Worm (Caenorhabditis elegans) whole organism, L4 larva: ENCODE measurements around the gene seb-3.

Experiments used
- D1046.2 ChIP-seq: fragments of 200-800 bp; sonication (Bioruptor generic); IDR thresholded peaks from 2 replicates; pipeline ENCODE4 v1.3.6; 2022; ENCODE audit warnings: missing genetic modification characterization, missing compliant biosample characterization
- F37D6.2 ChIP-seq: sonication (generic microtip); optimal IDR thresholded peaks from 2 replicates; lab custom pipeline; 2016; ENCODE audit warnings: mild to moderate bottlenecking, missing genetic modification characterization, missing compliant biosample characterization
- F49E8.2 ChIP-seq: sonication (generic microtip); optimal IDR thresholded peaks from 2 replicates; lab custom pipeline; 2016; ENCODE audit warnings: missing compliant biosample characterization, mild to moderate bottlenecking, missing genetic modification characterization, borderline replicate concordance
- T20F7.1 ChIP-seq: fragments of 200-800 bp; sonication (Bioruptor generic); optimal IDR thresholded peaks from 2 replicates; lab custom pipeline; 2018; ENCODE audit warnings: mild to moderate bottlenecking, missing genetic modification characterization, missing compliant biosample characterization
- Y105C5A.15 ChIP-seq: fragments of 200-800 bp; sonication (Bioruptor generic); IDR thresholded peaks from 2 replicates; pipeline ENCODE4 v1.3.6; 2022; ENCODE audit warnings: missing genetic modification characterization, missing compliant biosample characterization
- Y48G9A.11 ChIP-seq: fragments of 200-800 bp; sonication (Bioruptor generic); IDR thresholded peaks from 2 replicates; pipeline ENCODE4 v1.3.6; 2022; ENCODE audit warnings: missing genetic modification reagents, missing genetic modification characterization, missing compliant biosample characterization
- Y5F2A.4 ChIP-seq: fragments of 200-800 bp; sonication (Bioruptor generic); optimal IDR thresholded peaks from 2 replicates; lab custom pipeline; 2018; ENCODE audit warnings: mild to moderate bottlenecking, missing genetic modification characterization, missing compliant biosample characterization
- aly-2 ChIP-seq: sonication (generic microtip); optimal IDR thresholded peaks from 2 replicates; lab custom pipeline; 2018; ENCODE audit warnings: missing biosample characterization, missing genetic modification characterization
- arid-1 ChIP-seq: fragments of 200-800 bp; sonication (Bioruptor generic); conservative IDR thresholded peaks from 2 replicates; pipeline ENCODE4 v1.3.6; 2022; ENCODE audit warnings: missing genetic modification reagents, missing genetic modification characterization, missing compliant biosample characterization
- ceh-28 ChIP-seq: fragments of 150-350 bp; optimal IDR thresholded peaks from 2 replicates; lab custom pipeline; 2014; ENCODE audit warnings: missing biosample characterization, missing genetic modification reagents, missing genetic modification characterization
- ceh-32 ChIP-seq: sonication (generic microtip); optimal IDR thresholded peaks from 2 replicates; lab custom pipeline; 2016; ENCODE audit warnings: mild to moderate bottlenecking, missing genetic modification characterization, missing compliant biosample characterization; ENCODE audit not compliant: poor library complexity
- ceh-44 ChIP-seq: fragments of 200-800 bp; sonication (Bioruptor generic); IDR thresholded peaks from 2 replicates; pipeline ENCODE4 v1.3.6; 2022; ENCODE audit warnings: missing genetic modification reagents, missing genetic modification characterization, missing compliant biosample characterization
- ceh-82 ChIP-seq: sonication (generic microtip); optimal IDR thresholded peaks from 2 replicates; lab custom pipeline; 2017; ENCODE audit warnings: missing biosample characterization, missing genetic modification characterization
- ces-1 ChIP-seq: fragments of 150-350 bp; sonication (generic microtip); optimal IDR thresholded peaks from 4 replicates; lab custom pipeline; 2014; ENCODE audit warnings: missing biosample characterization, missing genetic modification reagents, missing genetic modification characterization
- daf-19 ChIP-seq: fragments of 200-800 bp; sonication (Bioruptor generic); conservative IDR thresholded peaks from 2 replicates; pipeline ENCODE4 v1.3.6; 2022; ENCODE audit warnings: missing genetic modification characterization, missing compliant biosample characterization
- daf-8 ChIP-seq: fragments of 200-800 bp; sonication (Bioruptor generic); IDR thresholded peaks from 2 replicates; pipeline ENCODE4 v1.3.6; 2022; ENCODE audit warnings: missing genetic modification characterization, missing compliant biosample characterization
- dpl-1 ChIP-seq: fragments of 150-350 bp; optimal IDR thresholded peaks from 2 replicates; lab custom pipeline; 2014; ENCODE audit warnings: missing biosample characterization, missing genetic modification reagents, missing genetic modification characterization
- duxl-1 ChIP-seq: sonication (generic microtip); optimal IDR thresholded peaks from 2 replicates; lab custom pipeline; 2016; ENCODE audit warnings: mild to moderate bottlenecking, missing genetic modification characterization, moderate library complexity, missing compliant biosample characterization; ENCODE audit not compliant: poor library complexity
- dve-1 ChIP-seq: sonication (generic microtip); optimal IDR thresholded peaks from 2 replicates; lab custom pipeline; 2017; ENCODE audit warnings: antibody characterized with exemption, mild to moderate bottlenecking, missing genetic modification characterization, missing compliant biosample characterization; ENCODE audit not compliant: insufficient read depth
- hlh-11 ChIP-seq: fragments of 200-800 bp; sonication (Bioruptor generic); optimal IDR thresholded peaks from 2 replicates; lab custom pipeline; 2018; ENCODE audit warnings: mild to moderate bottlenecking, missing genetic modification characterization, missing compliant biosample characterization
- jun-1 ChIP-seq: fragments of 150-350 bp; optimal IDR thresholded peaks from 2 replicates; lab custom pipeline; 2014; ENCODE audit warnings: missing biosample characterization, missing genetic modification reagents, missing genetic modification characterization
- lim-7 ChIP-seq: fragments of 200-800 bp; sonication (Bioruptor generic); IDR thresholded peaks from 2 replicates; pipeline ENCODE4 v1.3.6; 2022; ENCODE audit warnings: missing genetic modification characterization, missing compliant biosample characterization
- lin-15B ChIP-seq: fragments of 150-350 bp; sonication (generic microtip); optimal IDR thresholded peaks from 3 replicates; lab custom pipeline; 2014; ENCODE audit warnings: missing biosample characterization, missing genetic modification characterization
- lin-29 ChIP-seq: fragments of 200-800 bp; sonication (Bioruptor generic); IDR thresholded peaks from 2 replicates; pipeline ENCODE4 v1.3.6; 2022; ENCODE audit warnings: missing genetic modification reagents, missing genetic modification characterization, missing compliant biosample characterization
- lsy-2 ChIP-seq, 2 experiments: fragments of 150-350 bp in 1 of 2; sonication (generic microtip) in 1 of 2; optimal IDR thresholded peaks; 2 replicates each; lab custom pipeline; 2014 to 2017; ENCODE audit warnings: missing biosample characterization in 2 of 2, missing genetic modification characterization in 2 of 2
- madf-5 ChIP-seq, 2 experiments: fragments of 200-800 bp; sonication (Bioruptor generic); IDR thresholded peaks; 2 replicates each; pipeline ENCODE4 v1.3.6; 2022; ENCODE audit warnings: missing compliant biosample characterization in 2 of 2, missing genetic modification characterization in 2 of 2
- madf-9 ChIP-seq: fragments of 200-800 bp; sonication (Bioruptor generic); conservative IDR thresholded peaks from 2 replicates; pipeline ENCODE4 v1.3.6; 2022; ENCODE audit warnings: missing genetic modification reagents, missing genetic modification characterization, missing compliant biosample characterization
- mep-1 ChIP-seq: fragments of 150-350 bp; sonication (generic microtip); optimal IDR thresholded peaks from 3 replicates; lab custom pipeline; 2014; ENCODE audit warnings: missing biosample characterization, missing genetic modification characterization
- mes-2 ChIP-seq: sonication (generic microtip); optimal IDR thresholded peaks from 2 replicates; lab custom pipeline; 2016; ENCODE audit warnings: missing genotype, mild to moderate bottlenecking, missing genetic modification characterization, missing compliant biosample characterization; ENCODE audit not compliant: poor library complexity, severe bottlenecking
- nhr-102 ChIP-seq: sonication (generic microtip); optimal IDR thresholded peaks from 2 replicates; lab custom pipeline; 2016; ENCODE audit warnings: mild to moderate bottlenecking, missing genetic modification characterization, moderate library complexity, missing compliant biosample characterization
- nhr-11 ChIP-seq: fragments of 150-350 bp; optimal IDR thresholded peaks from 2 replicates; lab custom pipeline; 2014; ENCODE audit warnings: missing biosample characterization, missing genetic modification characterization
- nhr-111 ChIP-seq: fragments of 200-800 bp; sonication (Bioruptor generic); optimal IDR thresholded peaks from 2 replicates; lab custom pipeline; 2018; ENCODE audit warnings: mild to moderate bottlenecking, missing genetic modification characterization, missing compliant biosample characterization
- nhr-25 ChIP-seq: sonication (generic microtip); optimal IDR thresholded peaks from 2 replicates; lab custom pipeline; 2017; ENCODE audit warnings: missing genetic modification characterization, mild to moderate bottlenecking, missing compliant biosample characterization, antibody characterized with exemption, moderate library complexity, borderline replicate concordance; ENCODE audit not compliant: insufficient read depth
- nhr-77 ChIP-seq: fragments of 150-350 bp; optimal IDR thresholded peaks from 2 replicates; lab custom pipeline; 2014; ENCODE audit warnings: missing biosample characterization, missing genetic modification characterization
- pha-4 ChIP-seq, 2 experiments: fragments of 150-350 bp in 1 of 2; fragments of 200-800 bp in 1 of 2; sonication (Bioruptor generic) in 1 of 2; IDR thresholded peaks in 1 of 2; optimal IDR thresholded peaks in 1 of 2; 2 replicates each; pipeline versions ENCODE4 v1.3.6 to Lab custom; 2014 to 2022; ENCODE audit warnings: missing genetic modification characterization in 2 of 2, missing genetic modification reagents in 2 of 2, missing biosample characterization in 1 of 2, missing compliant biosample characterization in 1 of 2
- pqm-1 ChIP-seq: sonication (generic microtip); optimal IDR thresholded peaks from 2 replicates; lab custom pipeline; 2017; ENCODE audit warnings: missing biosample characterization, missing genetic modification characterization
- set-16 ChIP-seq: fragments of 200-800 bp; sonication (Bioruptor generic); IDR thresholded peaks from 2 replicates; pipeline ENCODE4 v1.3.6; 2022; ENCODE audit warnings: missing genetic modification reagents, missing genetic modification characterization, missing compliant biosample characterization
- snpc-4 ChIP-seq: fragments of 150-350 bp; optimal IDR thresholded peaks from 2 replicates; lab custom pipeline; 2014; ENCODE audit warnings: missing biosample characterization, missing genetic modification characterization
- tra-1 ChIP-seq: fragments of 200-800 bp; sonication (Bioruptor generic); IDR thresholded peaks from 2 replicates; pipeline ENCODE4 v1.3.6; 2022; ENCODE audit warnings: missing genetic modification reagents, missing genetic modification characterization, missing compliant biosample characterization
- unc-130 ChIP-seq: sonication (generic microtip); optimal IDR thresholded peaks from 2 replicates; lab custom pipeline; 2016; ENCODE audit warnings: missing genetic modification reagents, missing genetic modification characterization, missing compliant biosample characterization
- unc-39 ChIP-seq: sonication (generic microtip); optimal IDR thresholded peaks from 2 replicates; lab custom pipeline; 2017; ENCODE audit warnings: missing biosample characterization, missing genetic modification characterization
- unc-62 ChIP-seq, 3 experiments: fragments of 150-350 bp in 1 of 3; sonication (generic microtip); optimal IDR thresholded peaks in 2 of 3; peaks in 1 of 3; 1 replicate in 1 of 3; 2 replicates in 2 of 3; lab custom pipeline; 2014 to 2017; ENCODE audit warnings: missing biosample characterization in 3 of 3, missing genetic modification characterization in 3 of 3, missing genetic modification reagents in 3 of 3, missing genotype in 1 of 3
- zag-1 ChIP-seq: fragments of 150-350 bp; optimal IDR thresholded peaks from 2 replicates; lab custom pipeline; 2014; ENCODE audit warnings: missing biosample characterization, missing genetic modification characterization
- zfp-2 ChIP-seq: sonication (generic microtip); optimal IDR thresholded peaks from 2 replicates; lab custom pipeline; 2016; ENCODE audit warnings: mild to moderate bottlenecking, missing genetic modification characterization, missing compliant biosample characterization
- zfp-3 ChIP-seq: fragments of 200-800 bp; sonication (Bioruptor generic); conservative IDR thresholded peaks from 2 replicates; pipeline ENCODE4 v1.3.6; 2022; ENCODE audit warnings: missing genetic modification reagents, missing genetic modification characterization, missing compliant biosample characterization
- zip-11 ChIP-seq: fragments of 200-800 bp; sonication (Bioruptor generic); IDR thresholded peaks from 2 replicates; pipeline ENCODE4 v1.3.6; 2022; ENCODE audit warnings: missing genetic modification characterization, missing compliant biosample characterization
- zip-2 ChIP-seq: fragments of 150-350 bp; optimal IDR thresholded peaks from 2 replicates; lab custom pipeline; 2014; ENCODE audit warnings: missing biosample characterization, missing genetic modification characterization

seb-3 gene

ce11 chrX:15040552-15041080 lies 14.5 kb downstream of the seb-3 start, which contains the start of gene C18B12.4 (continued):
- TF ChIP-seq Y48G9A.11 (GFP tag; lab: Robert Waterston, UW) (no peak), zfp-3 (GFP tag; lab: Robert Waterston, UW) (0 out of 2 replicates have a peak, but pooled peaks have one; percentile 36), dve-1 (tag; lab: Kevin White, UChicago) (peak; percentile 81), tra-1 (GFP tag; lab: Robert Waterston, UW) (peak; percentile 83), ceh-28 (tag; lab: Kevin White, UChicago) (peak; percentile 45), zip-2 (tag; lab: Kevin White, UChicago) (no peak), lsy-2 (tag; optimal IDR thresholded peaks at IDR 0.05; lab: Kevin White, UChicago) (peak; percentile 60 to 80), pqm-1 (peak; percentile 54), daf-8 (no peak), madf-5 (GFP tag; IDR thresholded peaks at IDR 0.05; lab: Robert Waterston, UW) (no peak), nhr-77 (tag; lab: Kevin White, UChicago) (peak; percentile 94), lim-7 (GFP tag; lab: Robert Waterston, UW) (no peak), lin-29 (GFP tag; lab: Robert Waterston, UW) (peak; percentile 56; the same call in 1 of the 2 replicates), F37D6.2 (tag; lab: Kevin White, UChicago) (peak; percentile 44), daf-19 (no peak), aly-2 (tag; lab: Kevin White, UChicago) (no peak), snpc-4 (tag; lab: Kevin White, UChicago) (no peak), zfp-2 (tag; lab: Kevin White, UChicago) (peak; percentile 58), nhr-25 (tag; lab: Kevin White, UChicago) (peak; percentile 87), unc-39 (tag; lab: Kevin White, UChicago) (no peak), zag-1 (tag; lab: Kevin White, UChicago) (no peak), unc-130 (GFP tag; lab: Kevin White, UChicago) (no peak), ceh-32 (tag; lab: Kevin White, UChicago) (no peak), ceh-44 (GFP tag; lab: Robert Waterston, UW) (no peak), nhr-102 (tag; lab: Kevin White, UChicago) (peak; percentile 59), T20F7.1 (GFP tag; lab: Kevin White, UChicago) (peak; percentile 75), duxl-1 (tag; lab: Kevin White, UChicago) (peak; percentile 41), Y5F2A.4 (GFP tag; lab: Kevin White, UChicago) (no peak), nhr-111 (GFP tag; lab: Kevin White, UChicago) (no peak), madf-9 (GFP tag; lab: Robert Waterston, UW) (peak; percentile 77; the same call in 1 of the 2 replicates), zip-11 (GFP tag; lab: Robert Waterston, UW) (no peak), Y105C5A.15 (GFP tag; lab: Robert Waterston, UW) (no peak), hlh-11 (tag; lab: Kevin White, UChicago) (peak; percentile 98), nhr-11 (tag; lab: Kevin White, UChicago) (peak; percentile 95)
- TF ChIP-seq, all 104 proteins: peak for 49

DNA sequence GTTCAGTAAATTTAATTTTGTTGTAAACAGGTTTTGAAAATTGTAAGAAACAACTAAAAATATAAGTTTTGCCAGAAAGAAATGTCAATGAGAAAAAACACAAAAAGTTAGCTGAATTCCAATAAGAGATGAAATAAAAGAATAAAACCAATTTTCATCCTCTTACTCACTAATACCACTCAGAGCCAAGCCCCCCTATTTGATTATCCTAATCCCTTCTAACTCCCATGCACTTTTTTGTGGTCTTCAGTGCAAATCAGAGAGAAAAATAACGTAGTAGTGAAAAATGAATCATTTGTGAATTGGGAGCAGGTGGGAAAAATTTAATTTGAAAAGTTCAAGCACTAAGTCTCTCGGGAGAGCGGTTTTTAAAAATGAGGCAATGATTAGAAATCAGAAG lies 15.2 kb downstream of the seb-3 start:
- TF ChIP-seq pha-4 (GFP tag; IDR thresholded peaks at IDR 0.05; lab: Robert Waterston, UW): no peak
- no peak for TF ChIP-seq pha-4 (tag; optimal IDR thresholded peaks at IDR 0.05; lab: Kevin White, UChicago)
- peak; percentile 37 for TF ChIP-seq ces-1 (GFP tag; lab: Kevin White, UChicago)

DNA sequence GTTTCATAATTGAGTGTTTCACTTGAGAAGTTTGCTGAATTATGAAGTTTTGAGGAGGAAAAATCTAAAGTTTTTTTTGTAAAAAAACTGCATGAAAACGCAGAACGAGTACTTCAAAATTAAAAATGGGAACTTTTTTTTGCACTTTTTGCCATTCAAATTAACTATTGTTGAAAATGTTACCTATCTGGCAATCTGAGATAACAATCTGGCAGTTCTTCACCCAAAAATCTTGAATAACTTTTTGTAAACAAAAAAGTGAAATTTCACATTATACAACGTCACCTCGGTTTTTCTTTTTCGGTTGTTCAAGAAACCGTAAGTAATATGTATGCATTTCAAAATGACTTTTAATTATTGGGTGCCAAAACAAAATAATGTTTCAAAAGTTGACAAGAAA lies 16.4 kb downstream of the seb-3 start:
- TF ChIP-seq mes-2 (tag; lab: Kevin White, UChicago) (no peak), ceh-82 (tag; lab: Kevin White, UChicago) (no peak), set-16 (GFP tag; lab: Robert Waterston, UW) (no peak), arid-1 (GFP tag; lab: Robert Waterston, UW) (no peak), pqm-1 (no peak), dpl-1 (GFP tag; lab: Kevin White, UChicago) (no peak), F49E8.2 (no peak), lin-15B (tag; lab: Kevin White, UChicago) (no peak), unc-62 (GFP tag; optimal IDR thresholded peaks at IDR 0.05 in 1 of 2; lab: Kevin White, UChicago) (no peak), unc-62 (tag; optimal IDR thresholded peaks at IDR 0.05; lab: Kevin White, UChicago) (no peak), mep-1 (no peak), nhr-102 (tag; lab: Kevin White, UChicago) (no peak), zfp-2 (tag; lab: Kevin White, UChicago) (no peak), jun-1 (tag; lab: Kevin White, UChicago) (no peak), D1046.2 (no peak)
